Worm (Caenorhabditis elegans) whole organism, L4 larva: ENCODE measurements around the gene R02D5.10.

Experiments
- D1046.2 ChIP-seq: fragments of 200-800 bp; sonication (Bioruptor generic); IDR thresholded peaks from 2 replicates; pipeline ENCODE4 v1.3.6; 2022; ENCODE audit warnings: missing genetic modification characterization, missing compliant biosample characterization
- F10B5.3 ChIP-seq: sonication (generic microtip); optimal IDR thresholded peaks from 2 replicates; lab custom pipeline; 2016; ENCODE audit warnings: mild to moderate bottlenecking, missing genetic modification characterization, missing compliant biosample characterization
- F26F4.8 ChIP-seq: fragments of 200-800 bp; sonication (Bioruptor generic); conservative IDR thresholded peaks from 2 replicates; pipeline ENCODE4 v1.3.6; 2022; ENCODE audit warnings: missing genetic modification characterization, missing compliant biosample characterization
- T26A8.4 ChIP-seq: fragments of 200-800 bp; sonication (Bioruptor generic); IDR thresholded peaks from 2 replicates; pipeline ENCODE4 v1.3.6; 2022; ENCODE audit warnings: missing genetic modification characterization, missing compliant biosample characterization
- Y5F2A.4 ChIP-seq: fragments of 200-800 bp; sonication (Bioruptor generic); optimal IDR thresholded peaks from 2 replicates; lab custom pipeline; 2018; ENCODE audit warnings: mild to moderate bottlenecking, missing genetic modification characterization, missing compliant biosample characterization
- Y75B8A.6 ChIP-seq: fragments of 200-800 bp; sonication (Bioruptor generic); IDR thresholded peaks from 2 replicates; pipeline ENCODE4 v1.3.6; 2022; ENCODE audit warnings: missing genetic modification reagents, missing genetic modification characterization, missing compliant biosample characterization
- aha-1 ChIP-seq: fragments of 150-350 bp; peaks from one replicate; lab custom pipeline; 2014; ENCODE audit warnings: missing biosample characterization, missing genetic modification characterization
- ama-1 ChIP-seq: fragments of 150-350 bp; optimal IDR thresholded peaks from 2 replicates; lab custom pipeline; 2014; ENCODE audit warnings: inconsistent platforms, mixed read lengths
- arid-1 ChIP-seq: fragments of 200-800 bp; sonication (Bioruptor generic); conservative IDR thresholded peaks from 2 replicates; pipeline ENCODE4 v1.3.6; 2022; ENCODE audit warnings: missing genetic modification reagents, missing genetic modification characterization, missing compliant biosample characterization
- ceh-20 ChIP-seq: fragments of 200-800 bp; sonication (Bioruptor generic); IDR thresholded peaks from 2 replicates; pipeline ENCODE4 v1.3.6; 2022; ENCODE audit warnings: missing genetic modification reagents, missing genetic modification characterization, missing compliant biosample characterization
- ceh-44 ChIP-seq: fragments of 200-800 bp; sonication (Bioruptor generic); IDR thresholded peaks from 2 replicates; pipeline ENCODE4 v1.3.6; 2022; ENCODE audit warnings: missing genetic modification reagents, missing genetic modification characterization, missing compliant biosample characterization
- ces-1 ChIP-seq: fragments of 150-350 bp; sonication (generic microtip); optimal IDR thresholded peaks from 4 replicates; lab custom pipeline; 2014; ENCODE audit warnings: missing biosample characterization, missing genetic modification reagents, missing genetic modification characterization
- ctbp-1 ChIP-seq: fragments of 200-800 bp; sonication (Bioruptor generic); IDR thresholded peaks from 2 replicates; pipeline ENCODE4 v1.3.6; 2022; ENCODE audit warnings: missing genetic modification reagents, missing genetic modification characterization, missing compliant biosample characterization
- daf-19 ChIP-seq: fragments of 200-800 bp; sonication (Bioruptor generic); conservative IDR thresholded peaks from 2 replicates; pipeline ENCODE4 v1.3.6; 2022; ENCODE audit warnings: missing genetic modification characterization, missing compliant biosample characterization
- daf-8 ChIP-seq: fragments of 200-800 bp; sonication (Bioruptor generic); IDR thresholded peaks from 2 replicates; pipeline ENCODE4 v1.3.6; 2022; ENCODE audit warnings: missing genetic modification characterization, missing compliant biosample characterization
- dmd-8 ChIP-seq: fragments of 200-800 bp; sonication (Bioruptor generic); IDR thresholded peaks from 2 replicates; pipeline ENCODE4 v1.3.6; 2022; ENCODE audit warnings: missing genetic modification characterization, missing compliant biosample characterization
- egl-27 ChIP-seq: sonication (generic microtip); optimal IDR thresholded peaks from 3 replicates; lab custom pipeline; 2017; ENCODE audit warnings: missing biosample characterization, missing genetic modification reagents, missing genetic modification characterization
- fkh-10 ChIP-seq: fragments of 150-350 bp; optimal IDR thresholded peaks from 2 replicates; lab custom pipeline; 2014; ENCODE audit warnings: missing biosample characterization, missing genetic modification reagents, missing genetic modification characterization
- hlh-11 ChIP-seq: fragments of 200-800 bp; sonication (Bioruptor generic); optimal IDR thresholded peaks from 2 replicates; lab custom pipeline; 2018; ENCODE audit warnings: mild to moderate bottlenecking, missing genetic modification characterization, missing compliant biosample characterization
- jun-1 ChIP-seq: fragments of 150-350 bp; optimal IDR thresholded peaks from 2 replicates; lab custom pipeline; 2014; ENCODE audit warnings: missing biosample characterization, missing genetic modification reagents, missing genetic modification characterization
- lin-1 ChIP-seq: fragments of 200-800 bp; sonication (Bioruptor generic); IDR thresholded peaks from 2 replicates; pipeline ENCODE4 v1.3.6; 2022; ENCODE audit warnings: missing genetic modification reagents, missing genetic modification characterization, missing compliant biosample characterization
- lin-15B ChIP-seq: fragments of 150-350 bp; sonication (generic microtip); optimal IDR thresholded peaks from 3 replicates; lab custom pipeline; 2014; ENCODE audit warnings: missing biosample characterization, missing genetic modification characterization
- lin-29 ChIP-seq: fragments of 200-800 bp; sonication (Bioruptor generic); IDR thresholded peaks from 2 replicates; pipeline ENCODE4 v1.3.6; 2022; ENCODE audit warnings: missing genetic modification reagents, missing genetic modification characterization, missing compliant biosample characterization
- lin-39 ChIP-seq: fragments of 150-350 bp; optimal IDR thresholded peaks from 2 replicates; lab custom pipeline; 2014; ENCODE audit warnings: missing biosample characterization, missing genetic modification reagents, missing genetic modification characterization
- madf-9 ChIP-seq: fragments of 200-800 bp; sonication (Bioruptor generic); conservative IDR thresholded peaks from 2 replicates; pipeline ENCODE4 v1.3.6; 2022; ENCODE audit warnings: missing genetic modification reagents, missing genetic modification characterization, missing compliant biosample characterization
- mxl-2 ChIP-seq: fragments of 200-800 bp; sonication (Bioruptor generic); conservative IDR thresholded peaks from 2 replicates; pipeline ENCODE4 v1.3.6; 2022; ENCODE audit warnings: missing genetic modification reagents, missing genetic modification characterization, missing compliant biosample characterization
- nhr-10 ChIP-seq: fragments of 150-350 bp; optimal IDR thresholded peaks from 2 replicates; lab custom pipeline; 2014; ENCODE audit warnings: missing biosample characterization, missing genetic modification characterization
- nhr-11 ChIP-seq: fragments of 150-350 bp; optimal IDR thresholded peaks from 2 replicates; lab custom pipeline; 2014; ENCODE audit warnings: missing biosample characterization, missing genetic modification characterization
- nhr-28 ChIP-seq: fragments of 150-350 bp; optimal IDR thresholded peaks from 2 replicates; lab custom pipeline; 2014; ENCODE audit warnings: missing biosample characterization, missing genetic modification characterization
- nhr-77 ChIP-seq: fragments of 150-350 bp; optimal IDR thresholded peaks from 2 replicates; lab custom pipeline; 2014; ENCODE audit warnings: missing biosample characterization, missing genetic modification characterization
- pha-4 ChIP-seq, 2 experiments: fragments of 150-350 bp in 1 of 2; fragments of 200-800 bp in 1 of 2; sonication (Bioruptor generic) in 1 of 2; IDR thresholded peaks in 1 of 2; optimal IDR thresholded peaks in 1 of 2; 2 replicates each; pipeline versions ENCODE4 v1.3.6 to Lab custom; 2014 to 2022; ENCODE audit warnings: missing genetic modification characterization in 2 of 2, missing genetic modification reagents in 2 of 2, missing biosample characterization in 1 of 2, missing compliant biosample characterization in 1 of 2
- php-3 ChIP-seq: fragments of 200-800 bp; sonication (Bioruptor generic); IDR thresholded peaks from 2 replicates; pipeline ENCODE4 v1.3.6; 2022; ENCODE audit warnings: missing genetic modification reagents, missing genetic modification characterization, missing compliant biosample characterization
- rbr-2 ChIP-seq: sonication (generic microtip); optimal IDR thresholded peaks from 2 replicates; lab custom pipeline; 2016; ENCODE audit warnings: missing genotype, missing genetic modification characterization, missing compliant biosample characterization
- sdz-12 ChIP-seq: fragments of 200-800 bp; sonication (Bioruptor generic); optimal IDR thresholded peaks from 2 replicates; lab custom pipeline; 2018; ENCODE audit warnings: mild to moderate bottlenecking, missing genetic modification characterization, missing compliant biosample characterization
- set-16 ChIP-seq: fragments of 200-800 bp; sonication (Bioruptor generic); IDR thresholded peaks from 2 replicates; pipeline ENCODE4 v1.3.6; 2022; ENCODE audit warnings: missing genetic modification reagents, missing genetic modification characterization, missing compliant biosample characterization
- snpc-1.2 ChIP-seq: fragments of 200-800 bp; sonication (Bioruptor generic); IDR thresholded peaks from 2 replicates; pipeline ENCODE4 v1.3.6; 2022; ENCODE audit warnings: missing genetic modification reagents, missing genetic modification characterization, missing compliant biosample characterization
- spr-1 ChIP-seq: sonication (generic microtip); optimal IDR thresholded peaks from 2 replicates; lab custom pipeline; 2016; ENCODE audit warnings: mild to moderate bottlenecking, missing genetic modification characterization, missing compliant biosample characterization
- spr-3 ChIP-seq: fragments of 200-800 bp; sonication (Bioruptor generic); optimal IDR thresholded peaks from 2 replicates; lab custom pipeline; 2018; ENCODE audit warnings: mild to moderate bottlenecking, missing genetic modification characterization, missing compliant biosample characterization
- tra-1 ChIP-seq: fragments of 200-800 bp; sonication (Bioruptor generic); IDR thresholded peaks from 2 replicates; pipeline ENCODE4 v1.3.6; 2022; ENCODE audit warnings: missing genetic modification reagents, missing genetic modification characterization, missing compliant biosample characterization
- unc-130 ChIP-seq: sonication (generic microtip); optimal IDR thresholded peaks from 2 replicates; lab custom pipeline; 2016; ENCODE audit warnings: missing genetic modification reagents, missing genetic modification characterization, missing compliant biosample characterization
- unc-62 ChIP-seq, 3 experiments: fragments of 150-350 bp in 1 of 3; sonication (generic microtip); optimal IDR thresholded peaks in 2 of 3; peaks in 1 of 3; 1 replicate in 1 of 3; 2 replicates in 2 of 3; lab custom pipeline; 2014 to 2017; ENCODE audit warnings: missing biosample characterization in 3 of 3, missing genetic modification characterization in 3 of 3, missing genetic modification reagents in 3 of 3, missing genotype in 1 of 3
- vab-7 ChIP-seq: fragments of 200-800 bp; sonication (Bioruptor generic); IDR thresholded peaks from 2 replicates; pipeline ENCODE4 v1.3.6; 2022; ENCODE audit warnings: missing genetic modification reagents, missing genetic modification characterization, missing compliant biosample characterization
- zag-1 ChIP-seq: fragments of 150-350 bp; optimal IDR thresholded peaks from 2 replicates; lab custom pipeline; 2014; ENCODE audit warnings: missing biosample characterization, missing genetic modification characterization
- zfp-2 ChIP-seq: sonication (generic microtip); optimal IDR thresholded peaks from 2 replicates; lab custom pipeline; 2016; ENCODE audit warnings: mild to moderate bottlenecking, missing genetic modification characterization, missing compliant biosample characterization
- zfp-3 ChIP-seq: fragments of 200-800 bp; sonication (Bioruptor generic); conservative IDR thresholded peaks from 2 replicates; pipeline ENCODE4 v1.3.6; 2022; ENCODE audit warnings: missing genetic modification reagents, missing genetic modification characterization, missing compliant biosample characterization

Gene R02D5.10

ce11 chrV:14482728-14483210 is 682 bp downstream of the R02D5.10 start, which contains the start of gene R02D5.3 (continued):
- TF ChIP-seq zfp-3 (GFP tag; lab: Robert Waterston, UW) (no peak), rbr-2 (no peak), spr-3 (GFP tag; lab: Kevin White, UChicago) (no peak), daf-19 (no peak), ces-1 (GFP tag; lab: Kevin White, UChicago) (no peak), ceh-20 (GFP tag; lab: Robert Waterston, UW) (no peak), Y5F2A.4 (GFP tag; lab: Kevin White, UChicago) (no peak), zag-1 (no peak), lin-29 (GFP tag; lab: Robert Waterston, UW) (no peak), hlh-11 (no peak), set-16 (GFP tag; lab: Robert Waterston, UW) (no peak), sdz-12 (no peak), ama-1 (lab: Kevin White, UChicago) (no peak), ctbp-1 (GFP tag; lab: Robert Waterston, UW) (no peak), arid-1 (no peak), dmd-8 (GFP tag; lab: Robert Waterston, UW) (no peak)
- TF ChIP-seq, all 104 proteins: peak for 5

ce11 chrV:14484582-14484981 is 2.5 kb downstream of the R02D5.10 start, which contains the start of gene R02D5.4:
R02D5.4 (minus strand) TSS chrV:14484682.
- no peak for TF ChIP-seq zfp-3 (GFP tag; lab: Robert Waterston, UW)
- no peak for TF ChIP-seq mxl-2 (GFP tag; lab: Robert Waterston, UW)
- TF ChIP-seq Y75B8A.6: no peak
- TF ChIP-seq ces-1 (GFP tag; lab: Kevin White, UChicago): no peak
- no peak for TF ChIP-seq daf-8

- TF ChIP-seq pha-4 (GFP tag; IDR thresholded peaks at IDR 0.05; lab: Robert Waterston, UW) (no peak), pha-4 (tag; optimal IDR thresholded peaks at IDR 0.05; lab: Kevin White, UChicago) (no peak), ceh-44 (no peak), vab-7 (GFP tag; lab: Robert Waterston, UW) (no peak), jun-1 (tag; lab: Kevin White, UChicago) (no peak), zfp-2 (no peak), nhr-10 (tag; lab: Kevin White, UChicago) (no peak), ama-1 (lab: Kevin White, UChicago) (no peak), php-3 (no peak), F26F4.8 (GFP tag; lab: Robert Waterston, UW) (no peak), madf-9 (no peak)
Measured at ce11 chrV:14491097-14491496, 9.0 kb downstream of the R02D5.10 start.

ce11 chrV:14493665-14494064 is 11.6 kb downstream of the R02D5.10 start:
- no peak for TF ChIP-seq nhr-77 (tag; lab: Kevin White, UChicago)
- peak in 1 of 2 experiments; percentile 40 for TF ChIP-seq unc-62 (GFP tag; optimal IDR thresholded peaks at IDR 0.05 in 1 of 2; lab: Kevin White, UChicago)
- no peak for TF ChIP-seq unc-62 (tag; optimal IDR thresholded peaks at IDR 0.05; lab: Kevin White, UChicago)
- TF ChIP-seq aha-1 (tag; lab: Kevin White, UChicago): peak; percentile 11

- no peak for TF ChIP-seq unc-130 (GFP tag; lab: Kevin White, UChicago)
- TF ChIP-seq nhr-11: no peak
- no peak for TF ChIP-seq D1046.2 (GFP tag; lab: Robert Waterston, UW)
- TF ChIP-seq mxl-2 (GFP tag; lab: Robert Waterston, UW): no peak
- TF ChIP-seq zfp-3 (GFP tag; lab: Robert Waterston, UW): no peak
- TF ChIP-seq lin-15B (tag; lab: Kevin White, UChicago): no peak
- TF ChIP-seq T26A8.4 (GFP tag; lab: Robert Waterston, UW): no peak
- no peak for TF ChIP-seq nhr-28 (tag; lab: Kevin White, UChicago)
- no peak for TF ChIP-seq fkh-10 (GFP tag; lab: Kevin White, UChicago)
- no peak for TF ChIP-seq nhr-77 (tag; lab: Kevin White, UChicago)
- no peak for TF ChIP-seq ctbp-1 (GFP tag; lab: Robert Waterston, UW)
- no peak for TF ChIP-seq F10B5.3 (tag; lab: Kevin White, UChicago)
- TF ChIP-seq tra-1 (GFP tag; lab: Robert Waterston, UW): no peak
- no peak for TF ChIP-seq snpc-1.2 (GFP tag; lab: Robert Waterston, UW)
- no peak for TF ChIP-seq lin-39 (tag; lab: Kevin White, UChicago)
- TF ChIP-seq lin-1 (GFP tag; lab: Robert Waterston, UW): no peak
- no peak for TF ChIP-seq egl-27 (tag; lab: Kevin White, UChicago)
- TF ChIP-seq daf-8: no peak
- no peak for TF ChIP-seq spr-1 (tag; lab: Kevin White, UChicago)
Measured at ce11 chrV:14495493-14495892, 13.4 kb downstream of the R02D5.10 start.
